Worm (Caenorhabditis elegans) whole organism, dauer: ENCODE measurements around the gene lfi-1.

Source experiments
- unc-62 ChIP-seq: sonication (generic microtip); optimal IDR thresholded peaks from 2 replicates; lab custom pipeline; 2017; ENCODE audit warnings: missing biosample characterization, missing genetic modification reagents, missing genetic modification characterization

Gene lfi-1

ce11 chrX:5015775-5016174 lies 39.1 kb downstream of the lfi-1 start, which contains the start of gene ZC449.8:
ZC449.8 (plus strand) TSS chrX:5016075.
- TF ChIP-seq unc-62 (GFP tag; lab: Kevin White, UChicago), result no peak

- TF ChIP-seq unc-62 (GFP tag; lab: Kevin White, UChicago), result no peak
These were observed 41.0 kb downstream of the lfi-1 start, which contains the start of gene sek-3 for ce11 chrX:5017591-5017990. sek-3 (plus strand) TSS chrX:5017891.

- TF ChIP-seq unc-62 (GFP tag; lab: Kevin White, UChicago), result no peak
These were observed 41.5 kb downstream of the lfi-1 start for ce11 chrX:5018062-5018653.

- TF ChIP-seq unc-62 (GFP tag; lab: Kevin White, UChicago), result no peak
These were observed 44.4 kb downstream of the lfi-1 start, which contains the start of gene ZC449.2 for ce11 chrX:5020996-5021395. ZC449.2 (plus strand) TSS chrX:5021285.

ce11 chrX:5022682-5023081 lies 46.1 kb downstream of the lfi-1 start:
- no peak for TF ChIP-seq unc-62 (GFP tag; lab: Kevin White, UChicago)

ce11 chrX:5024300-5024699 lies 47.7 kb downstream of the lfi-1 start, which contains the start of gene ZC449.1:
ZC449.1 (plus strand) TSS chrX:5024420.
- no peak for TF ChIP-seq unc-62 (GFP tag; lab: Kevin White, UChicago)

- TF ChIP-seq unc-62 (GFP tag; lab: Kevin White, UChicago), result no peak
These were observed 49.8 kb downstream of the lfi-1 start for ce11 chrX:5026461-5026860.

- no peak for TF ChIP-seq unc-62 (GFP tag; lab: Kevin White, UChicago)
These were observed 51.4 kb downstream of the lfi-1 start for ce11 chrX:5027923-5028592.

- no peak for TF ChIP-seq unc-62 (GFP tag; lab: Kevin White, UChicago)
These were observed 51.9 kb downstream of the lfi-1 start for ce11 chrX:5028593-5028955.

- no peak for TF ChIP-seq unc-62 (GFP tag; lab: Kevin White, UChicago)
These were observed 55.1 kb downstream of the lfi-1 start for ce11 chrX:5031742-5032141.

- TF ChIP-seq unc-62 (GFP tag; lab: Kevin White, UChicago), result no peak
These were observed 57.2 kb downstream of the lfi-1 start, which contains the start of gene ZC449.4 for ce11 chrX:5033868-5034267. ZC449.4 (minus strand) TSS chrX:5033968.

ce11 chrX:5037673-5038072 lies 61.0 kb downstream of the lfi-1 start, which contains the start of gene ZC449.5:
ZC449.5 (minus strand) TSS chrX:5037773.
- TF ChIP-seq unc-62 (GFP tag; lab: Kevin White, UChicago), result no peak

- no peak for TF ChIP-seq unc-62 (GFP tag; lab: Kevin White, UChicago)
These were observed 62.2 kb downstream of the lfi-1 start for ce11 chrX:5038812-5039211.

ce11 chrX:5040038-5040437 lies 63.4 kb downstream of the lfi-1 start:
- no peak for TF ChIP-seq unc-62 (GFP tag; lab: Kevin White, UChicago)
